Fruit fly (Drosophila melanogaster) whole organism, embryonic: ENCODE measurements around the gene Ret.
A peak's percentile ranks its signal among the peaks of the same experiment; 100 is the strongest.

Experiments
- Ada2b ChIP-seq: fragments of 200-800 bp; sonication (Bioruptor generic); IDR thresholded peaks from 2 replicates; pipeline ENCODE4 v1.3.6; 2022; ENCODE audit warnings: missing biosample characterization, missing genetic modification characterization
- Bteb2 ChIP-seq: fragments of 200-800 bp; sonication (Bioruptor generic); optimal IDR thresholded peaks from 2 replicates; lab custom pipeline; 2016; ENCODE audit warnings: missing biosample characterization, missing genetic modification characterization
- CG10209 ChIP-seq: fragments of 200-800 bp; sonication (Bioruptor generic); optimal IDR thresholded peaks from 3 replicates; lab custom pipeline; 2017; ENCODE audit warnings: missing biosample characterization, mild to moderate bottlenecking, missing genetic modification characterization, missing genetic modification reagents
- CG10979 ChIP-seq: fragments of 200-800 bp; sonication (Bioruptor generic); optimal IDR thresholded peaks from 2 replicates; lab custom pipeline; 2018; ENCODE audit warnings: missing biosample characterization, mild to moderate bottlenecking, missing genetic modification characterization, moderate library complexity
- CG11504 ChIP-seq: fragments of 200-800 bp; sonication (Bioruptor generic); optimal IDR thresholded peaks from 3 replicates; lab custom pipeline; 2019; ENCODE audit warnings: missing biosample characterization, mild to moderate bottlenecking, missing genetic modification characterization, moderate library complexity
- CG11696 ChIP-seq: fragments of 200-800 bp; sonication (Bioruptor generic); IDR thresholded peaks from 2 replicates; pipeline ENCODE4 v1.3.6; 2022; ENCODE audit warnings: missing biosample characterization, missing genetic modification characterization
- CG1233 ChIP-seq: fragments of 200-800 bp; sonication (Bioruptor generic); optimal IDR thresholded peaks from 4 replicates; lab custom pipeline; 2018; ENCODE audit warnings: missing biosample characterization, mild to moderate bottlenecking, missing genetic modification characterization
- CG12659 ChIP-seq: fragments of 200-800 bp; sonication (Bioruptor generic); optimal IDR thresholded peaks from 3 replicates; lab custom pipeline; 2017; ENCODE audit warnings: mild to moderate bottlenecking, missing biosample characterization, missing genetic modification reagents, missing genetic modification characterization
- CG12769 ChIP-seq: fragments of 200-800 bp; sonication (Bioruptor generic); optimal IDR thresholded peaks from 2 replicates; lab custom pipeline; 2019; ENCODE audit warnings: missing biosample characterization, mild to moderate bottlenecking, missing genetic modification characterization, moderate library complexity
- CG13296 ChIP-seq: fragments of 200-800 bp; sonication (Bioruptor generic); optimal IDR thresholded peaks from 3 replicates; lab custom pipeline; 2018; ENCODE audit warnings: missing biosample characterization, mild to moderate bottlenecking, missing genetic modification characterization
- CG14667 ChIP-seq: fragments of 200-800 bp; sonication (Bioruptor generic); IDR thresholded peaks from 2 replicates; pipeline ENCODE4 v1.3.6; 2022; ENCODE audit warnings: missing biosample characterization, missing genetic modification characterization
- CG15073 ChIP-seq: fragments of 200-800 bp; sonication (Bioruptor generic); optimal IDR thresholded peaks from 2 replicates; lab custom pipeline; 2016; ENCODE audit warnings: missing biosample characterization, missing genetic modification characterization
- CG17568 ChIP-seq: fragments of 200-800 bp; sonication (Bioruptor generic); optimal IDR thresholded peaks from 2 replicates; lab custom pipeline; 2018; ENCODE audit warnings: missing biosample characterization, mild to moderate bottlenecking, missing genetic modification characterization, moderate library complexity
- CG17612 ChIP-seq: fragments of 200-800 bp; sonication (Bioruptor generic); IDR thresholded peaks from 2 replicates; pipeline ENCODE4 v1.3.6; 2022; ENCODE audit warnings: missing biosample characterization, missing genetic modification characterization
- CG17829 ChIP-seq: fragments of 200-800 bp; optimal IDR thresholded peaks from 2 replicates; lab custom pipeline; 2019; ENCODE audit warnings: missing biosample characterization, mild to moderate bottlenecking, missing genetic modification characterization, moderate library complexity
- CG30403 ChIP-seq: fragments of 200-800 bp; sonication (Bioruptor generic); optimal IDR thresholded peaks from 3 replicates; lab custom pipeline; 2016; ENCODE audit warnings: missing biosample characterization, missing genetic modification characterization
- CG31441 ChIP-seq: fragments of 200-800 bp; sonication (Bioruptor generic); IDR thresholded peaks from 2 replicates; pipeline ENCODE4 v1.3.6; 2022; ENCODE audit warnings: missing biosample characterization, missing genetic modification characterization
- CG3726 ChIP-seq: fragments of 200-800 bp; sonication (Bioruptor generic); IDR thresholded peaks from 3 replicates; pipeline ENCODE4, ENCODE4 v1.3.6; 2022; ENCODE audit warnings: missing biosample characterization, missing genetic modification characterization
- CG4424 ChIP-seq: fragments of 200-800 bp; sonication (Bioruptor generic); optimal IDR thresholded peaks from 3 replicates; lab custom pipeline; 2016; ENCODE audit warnings: missing biosample characterization, missing genetic modification characterization
- CG6689 ChIP-seq: fragments of 200-800 bp; sonication (Bioruptor generic); IDR thresholded peaks from 2 replicates; pipeline ENCODE4 v1.3.6; 2022; ENCODE audit warnings: missing biosample characterization, missing genetic modification characterization
- CG6791 ChIP-seq: fragments of 200-800 bp; sonication (Bioruptor generic); IDR thresholded peaks from 3 replicates; pipeline ENCODE4 v1.3.6; 2022; ENCODE audit warnings: missing biosample characterization, missing genetic modification characterization; ENCODE audit not compliant: partially characterized antibody
- CG7839 ChIP-seq: fragments of 200-800 bp; sonication (Bioruptor generic); optimal IDR thresholded peaks from 3 replicates; lab custom pipeline; 2018; ENCODE audit warnings: missing biosample characterization, mild to moderate bottlenecking, missing genetic modification characterization, moderate library complexity
- Fer1 ChIP-seq: fragments of 200-800 bp; sonication (Bioruptor generic); optimal IDR thresholded peaks from 2 replicates; lab custom pipeline; 2017; ENCODE audit warnings: missing biosample characterization, mild to moderate bottlenecking, missing genetic modification characterization
- HLH3B ChIP-seq: fragments of 200-800 bp; sonication (Bioruptor generic); IDR thresholded peaks from 2 replicates; pipeline ENCODE4 v1.3.6; 2022; ENCODE audit warnings: missing biosample characterization, missing genetic modification characterization
- HLHmδ ChIP-seq: fragments of 200-800 bp; sonication (Bioruptor generic); optimal IDR thresholded peaks from 2 replicates; lab custom pipeline; 2018; ENCODE audit warnings: missing biosample characterization, mild to moderate bottlenecking, missing genetic modification characterization, moderate library complexity
- Hr51 ChIP-seq, 2 experiments: fragments of 200-800 bp; sonication (Bioruptor generic); optimal IDR thresholded peaks; 2 replicates in 1 of 2; 3 replicates in 1 of 2; lab custom pipeline; 2016 to 2018; ENCODE audit warnings: missing biosample characterization in 2 of 2, missing genetic modification characterization in 2 of 2, mild to moderate bottlenecking in 1 of 2, moderate library complexity in 1 of 2
- Hr78 ChIP-seq, 2 experiments: fragments of 200-800 bp in 1 of 2; fragments of >200 bp in 1 of 2; sonication (Bioruptor generic) in 1 of 2; optimal IDR thresholded peaks; 2 replicates each; lab custom pipeline; 2017 to 2019; ENCODE audit warnings: missing biosample characterization in 2 of 2, missing genetic modification characterization in 2 of 2, mild to moderate bottlenecking in 1 of 2, moderate library complexity in 1 of 2
- MESR4 ChIP-seq: fragments of 200-800 bp; sonication (Bioruptor generic); optimal IDR thresholded peaks from 2 replicates; lab custom pipeline; 2018; ENCODE audit warnings: missing biosample characterization, mild to moderate bottlenecking, missing genetic modification characterization, moderate library complexity
- MTF-1 ChIP-seq: fragments of 200-800 bp; sonication (Bioruptor generic); optimal IDR thresholded peaks from 2 replicates; lab custom pipeline; 2018; ENCODE audit warnings: missing biosample characterization, mild to moderate bottlenecking, missing genetic modification characterization, borderline replicate concordance
- Med ChIP-seq: fragments of 200-800 bp; sonication (Bioruptor generic); peaks from one replicate; lab custom pipeline; 2016; ENCODE audit warnings: missing biosample characterization, missing genetic modification characterization, mild to moderate bottlenecking, inconsistent platforms, moderate library complexity
- Nf-YC ChIP-seq: fragments of 200-800 bp; optimal IDR thresholded peaks from 3 replicates; lab custom pipeline; 2019; ENCODE audit warnings: missing biosample characterization, mild to moderate bottlenecking, missing genetic modification characterization, moderate library complexity
- Taf1 ChIP-seq: fragments of 200-800 bp; sonication (Bioruptor generic); IDR thresholded peaks from 2 replicates; pipeline ENCODE4 v1.3.6; 2022; ENCODE audit warnings: missing biosample characterization, missing genetic modification characterization
- Tbp ChIP-seq: fragments of >200 bp; optimal IDR thresholded peaks from 2 replicates; lab custom pipeline; 2018; ENCODE audit warnings: missing biosample characterization, missing genetic modification characterization
- bcd ChIP-seq: fragments of 200-800 bp; sonication (Bioruptor generic); optimal IDR thresholded peaks from 2 replicates; lab custom pipeline; 2017; ENCODE audit warnings: missing biosample characterization, mild to moderate bottlenecking, missing genetic modification characterization
- cg ChIP-seq: fragments of 200-800 bp; sonication (Bioruptor generic); optimal IDR thresholded peaks from 3 replicates; lab custom pipeline; 2019; ENCODE audit warnings: missing biosample characterization, mild to moderate bottlenecking, missing genetic modification characterization, moderate library complexity
- chinmo ChIP-seq: fragments of 200-800 bp; sonication (Bioruptor generic); IDR thresholded peaks from 4 replicates; pipeline ENCODE4 v1.3.6; 2022; ENCODE audit warnings: missing biosample characterization, missing genetic modification characterization; ENCODE audit not compliant: partially characterized antibody
- croc ChIP-seq: fragments of 200-800 bp; sonication (Bioruptor generic); conservative IDR thresholded peaks from 3 replicates; pipeline ENCODE4 v1.3.6; 2022; ENCODE audit warnings: missing biosample characterization, missing genetic modification characterization
- dan ChIP-seq: fragments of 200-800 bp; sonication (Bioruptor generic); IDR thresholded peaks from 2 replicates; pipeline ENCODE4 v1.3.6; 2022; ENCODE audit warnings: missing biosample characterization, missing genetic modification characterization
- dm ChIP-seq: fragments of 200-800 bp; sonication (Bioruptor generic); optimal IDR thresholded peaks from 3 replicates; lab custom pipeline; 2016; ENCODE audit warnings: missing biosample characterization, missing genetic modification characterization
- dysf ChIP-seq: fragments of 200-800 bp; sonication (Bioruptor generic); IDR thresholded peaks from 3 replicates; pipeline ENCODE4 v1.3.6; 2022; ENCODE audit warnings: missing biosample characterization, missing genetic modification characterization
- exex ChIP-seq: fragments of 200-800 bp; sonication (Bioruptor generic); optimal IDR thresholded peaks from 4 replicates; lab custom pipeline; 2018; ENCODE audit warnings: missing biosample characterization, mild to moderate bottlenecking, missing genetic modification characterization, moderate library complexity
- gfzf ChIP-seq: fragments of 200-800 bp; sonication (Bioruptor generic); optimal IDR thresholded peaks from 2 replicates; lab custom pipeline; 2016; ENCODE audit warnings: missing biosample characterization, mild to moderate bottlenecking, missing genetic modification characterization, moderate library complexity
- gsb-n ChIP-seq: fragments of 200-800 bp; sonication (Bioruptor generic); optimal IDR thresholded peaks from 3 replicates; lab custom pipeline; 2018; ENCODE audit warnings: missing biosample characterization, mild to moderate bottlenecking, missing genetic modification characterization
- ham ChIP-seq: fragments of 200-800 bp; sonication (Bioruptor generic); IDR thresholded peaks from 2 replicates; pipeline ENCODE4 v1.3.6; 2022; ENCODE audit warnings: missing biosample characterization, missing genetic modification characterization
- knrl ChIP-seq: fragments of 200-800 bp; sonication (Bioruptor generic); IDR thresholded peaks from 3 replicates; pipeline ENCODE4 v1.3.6; 2022; ENCODE audit warnings: missing biosample characterization, missing genetic modification characterization; ENCODE audit not compliant: partially characterized antibody
- luna ChIP-seq: fragments of 200-800 bp; sonication (Bioruptor generic); optimal IDR thresholded peaks from 2 replicates; lab custom pipeline; 2016; ENCODE audit warnings: missing biosample characterization, missing genetic modification characterization
- phol ChIP-seq: fragments of 200-800 bp; sonication (Bioruptor generic); optimal IDR thresholded peaks from 3 replicates; lab custom pipeline; 2018; ENCODE audit warnings: missing biosample characterization, mild to moderate bottlenecking, missing genetic modification characterization, moderate library complexity
- pnt ChIP-seq: fragments of 200-800 bp; sonication (Bioruptor generic); optimal IDR thresholded peaks from 3 replicates; lab custom pipeline; 2016; ENCODE audit warnings: missing biosample characterization, missing genetic modification characterization
- zf30C ChIP-seq: fragments of 200-800 bp; sonication (Bioruptor generic); optimal IDR thresholded peaks from 3 replicates; lab custom pipeline; 2018; ENCODE audit warnings: missing biosample characterization, mild to moderate bottlenecking, missing genetic modification characterization
- zfh2 ChIP-seq: fragments of 200-800 bp; sonication (Bioruptor generic); optimal IDR thresholded peaks from 2 replicates; lab custom pipeline; 2016; ENCODE audit warnings: missing biosample characterization, missing genetic modification characterization

Gene Ret

DNA sequence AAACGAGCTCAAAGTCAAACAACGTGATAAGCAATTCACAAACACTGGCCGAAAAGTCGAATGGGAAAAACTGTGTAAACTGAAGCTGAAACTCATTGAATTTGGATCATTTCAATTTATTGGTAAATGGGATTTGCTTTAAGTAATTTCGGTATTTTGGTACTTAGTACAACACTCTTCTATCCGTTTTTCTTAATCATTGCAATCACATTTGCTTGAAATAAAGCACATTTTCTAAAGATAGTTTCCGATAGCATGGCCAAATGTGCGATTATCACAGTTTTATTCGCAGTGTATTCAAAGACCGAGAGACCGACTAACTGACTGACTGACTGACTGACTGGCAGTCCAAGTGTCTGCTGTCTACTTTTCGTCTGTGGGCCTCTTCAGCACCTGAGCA is 2.1 kb downstream of the Ret start (continued):
- TF ChIP-seq knrl (no peak), gsb-n (tag; lab: Kevin White, UChicago) (no peak), HLH3B (GFP tag; lab: Robert Waterston, UW) (no peak), zf30C (GFP tag; lab: Kevin White, UChicago) (peak; percentile 30), CG17612 (GFP tag; lab: Robert Waterston, UW) (no peak), CG13296 (no peak), cg (no peak), Nf-YC (tag; lab: Kevin White, UChicago) (no peak), MESR4 (GFP tag; lab: Kevin White, UChicago) (no peak), Fer1 (peak; percentile 10), Med (GFP tag; lab: Kevin White, UChicago) (peak; percentile 77), CG6689 (GFP tag; lab: Robert Waterston, UW) (no peak), Hr51 (GFP tag; optimal IDR thresholded peaks at IDR 0.05; lab: Kevin White, UChicago) (peak in 1 of 2 experiments; percentile 3), CG17568 (no peak), CG12769 (tag; lab: Kevin White, UChicago) (peak; percentile 10), pnt (no peak), HLHmδ (GFP tag; lab: Kevin White, UChicago) (no peak), CG10209 (GFP tag; lab: Kevin White, UChicago) (peak; percentile 46), zfh2 (GFP tag; lab: Kevin White, UChicago) (no peak), phol (tag; lab: Kevin White, UChicago) (peak; percentile 22), CG15073 (GFP tag; lab: Kevin White, UChicago) (no peak), Ada2b (GFP tag; lab: Robert Waterston, UW) (no peak), CG11696 (GFP tag; lab: Robert Waterston, UW) (no peak), croc (GFP tag; lab: Robert Waterston, UW) (no peak), Bteb2 (GFP tag; lab: Kevin White, UChicago) (no peak), exex (tag; lab: Kevin White, UChicago) (no peak), CG30403 (GFP tag; lab: Kevin White, UChicago) (peak; percentile 18), MTF-1 (GFP tag; lab: Kevin White, UChicago) (no peak), CG6791 (GFP tag; lab: Robert Waterston, UW) (no peak), ham (GFP tag; lab: Robert Waterston, UW) (no peak), CG31441 (GFP tag; lab: Robert Waterston, UW) (0 out of 2 replicates have a peak, but pooled peaks have one; percentile 33), dm (GFP tag; lab: Kevin White, UChicago) (no peak), chinmo (GFP tag; lab: Robert Waterston, UW) (no peak), CG10979 (tag; lab: Kevin White, UChicago) (peak; percentile 1), Tbp (no peak), dysf (GFP tag; lab: Robert Waterston, UW) (peak; percentile 14; the same call in 1 of the 3 replicates), CG14667 (GFP tag; lab: Robert Waterston, UW) (no peak), CG12659 (no peak), CG1233 (no peak), CG11504 (peak; percentile 47), CG3726 (GFP tag; lab: Robert Waterston, UW) (no peak), luna (no peak), Hr78 (GFP tag; optimal IDR thresholded peaks at IDR 0.05; lab: Kevin White, UChicago) (no peak), CG4424 (GFP tag; lab: Kevin White, UChicago) (peak; percentile 1), CG17829 (tag; lab: Kevin White, UChicago) (no peak), bcd (GFP tag; lab: Kevin White, UChicago) (peak; percentile 36), Taf1 (GFP tag; lab: Robert Waterston, UW) (0 out of 2 replicates have a peak, but pooled peaks have one; percentile 8), gfzf (GFP tag; lab: Kevin White, UChicago) (no peak), dan (GFP tag; lab: Robert Waterston, UW) (no peak), CG7839 (peak; percentile 23)
